Fruit fly (Drosophila melanogaster): Measurements from ENCODE around the gene CG17129.
A peak's percentile ranks its signal among the peaks of the same experiment; 100 is the strongest.

Gene CG17129

DNA sequence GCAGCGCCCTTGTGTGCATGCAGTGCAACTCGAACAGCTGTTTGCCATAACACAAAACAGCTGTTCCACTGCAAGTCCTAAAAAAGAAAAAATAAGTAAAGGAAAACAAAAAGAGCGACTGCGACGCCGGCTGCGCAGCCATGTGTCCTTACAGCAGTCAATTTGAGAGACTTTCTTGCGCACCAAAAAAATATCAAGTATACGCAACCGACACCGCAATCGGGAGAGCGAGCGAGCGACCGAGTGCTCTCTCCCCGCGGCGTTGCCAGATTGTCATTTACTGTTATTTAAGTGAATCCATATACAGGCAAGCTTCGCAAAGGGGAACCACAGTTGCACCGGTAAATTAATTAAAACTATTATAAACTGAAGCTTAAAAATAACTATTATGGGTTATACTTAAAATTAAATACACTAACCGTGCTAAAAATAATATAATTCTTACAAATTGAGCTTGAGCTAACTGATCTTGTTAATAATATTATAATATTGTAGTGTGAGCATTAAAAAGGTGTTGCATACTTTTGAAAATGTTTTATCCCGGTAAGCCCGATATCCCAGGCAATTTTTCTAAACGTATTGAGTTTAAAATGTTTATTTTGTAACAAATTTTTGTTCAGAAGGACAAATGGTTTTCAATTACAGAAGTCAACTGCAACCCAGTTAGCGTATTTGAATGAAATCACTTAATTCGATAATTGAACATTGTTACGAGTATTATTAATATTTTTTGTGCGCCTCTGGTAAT is 50.0 kb downstream of the CG17129 start (continued):
- no peak; the same call in 2 of the 3 replicates for TF ChIP-seq Mrtf (GFP tag; IDR thresholded peaks at IDR 0.05)
- TF ChIP-seq CG11696 (GFP tag; IDR thresholded peaks at IDR 0.05): no peak
- TF ChIP-seq tgo (GFP tag; IDR thresholded peaks at IDR 0.05): peak; percentile 59; the same call in 2 of the 3 replicates
- TF ChIP-seq usp (GFP tag; optimal IDR thresholded peaks at IDR 0.05): no peak
- no peak for TF ChIP-seq Atf-2 (GFP tag; optimal IDR thresholded peaks at IDR 0.05)
- no peak for TF ChIP-seq caup (GFP tag; optimal IDR thresholded peaks at IDR 0.05; ENCODE audit: severe bottlenecking)
- TF ChIP-seq ara (GFP tag; IDR thresholded peaks at IDR 0.05): 0 out of 2 replicates have a peak, but pooled peaks have one; percentile 38
- TF ChIP-seq CG10274 (GFP tag; optimal IDR thresholded peaks at IDR 0.05): no peak
- TF ChIP-seq GATAe (GFP tag; conservative IDR thresholded peaks at IDR 0.05): no peak
- TF ChIP-seq pnt (GFP tag; optimal IDR thresholded peaks at IDR 0.05): no peak
- no peak for TF ChIP-seq Hr39 (optimal IDR thresholded peaks at IDR 0.05)
- no peak; the same call in 1 of the 2 replicates for TF ChIP-seq amos (GFP tag; IDR thresholded peaks at IDR 0.05; ENCODE audit: partially characterized antibody)
- TF ChIP-seq Hr78 (GFP tag; optimal IDR thresholded peaks at IDR 0.05): no peak
- no peak for TF ChIP-seq Lim3 (GFP tag; IDR thresholded peaks at IDR 0.05)
- TF ChIP-seq ewg (GFP tag; optimal IDR thresholded peaks at IDR 0.05): peak; percentile 70
- peak; percentile 44; the same call in 1 of the 3 replicates for TF ChIP-seq CG34422 (GFP tag; IDR thresholded peaks at IDR 0.05)
- peak; percentile 32 for TF ChIP-seq CG9437 (GFP tag; optimal IDR thresholded peaks at IDR 0.05)
- TF ChIP-seq tin (GFP tag; optimal IDR thresholded peaks at IDR 0.05): peak; percentile 36
- peak; percentile 28; the same call in 1 of the 2 replicates for TF ChIP-seq CG11085 (GFP tag; IDR thresholded peaks at IDR 0.05)
- TF ChIP-seq CG13123 (GFP tag; optimal IDR thresholded peaks at IDR 0.05): no peak
- no peak for TF ChIP-seq bab2 (GFP tag; optimal IDR thresholded peaks at IDR 0.05)
- peak; percentile 82; the same call in 1 of the 2 replicates for TF ChIP-seq Adf1 (GFP tag; IDR thresholded peaks at IDR 0.05)
- peak; percentile 43 for TF ChIP-seq tio (GFP tag; optimal IDR thresholded peaks at IDR 0.05)
- TF ChIP-seq CG11504 (tag; optimal IDR thresholded peaks at IDR 0.05): peak; percentile 60
- TF ChIP-seq Vsx1 (GFP tag; optimal IDR thresholded peaks at IDR 0.05): no peak
- 0 out of 3 replicates have a peak, but pooled peaks have one; percentile 48 for TF ChIP-seq CG17361 (GFP tag; IDR thresholded peaks at IDR 0.05)
- TF ChIP-seq CoRest (tag; optimal IDR thresholded peaks at IDR 0.05): peak; percentile 43
- TF ChIP-seq Kr (GFP tag; optimal IDR thresholded peaks at IDR 0.05): no peak
- TF ChIP-seq ssp (GFP tag; IDR thresholded peaks at IDR 0.05): no peak; the same call in 1 of the 2 replicates
- TF ChIP-seq CG7987 (GFP tag; optimal IDR thresholded peaks at IDR 0.05): no peak
- TF ChIP-seq CG17829 (tag; optimal IDR thresholded peaks at IDR 0.05): peak; percentile 7
- peak; percentile 41; the same call in 1 of the 2 replicates for TF ChIP-seq toy (GFP tag; IDR thresholded peaks at IDR 0.05)
- TF ChIP-seq C15 (GFP tag; IDR thresholded peaks at IDR 0.05): 0 out of 3 replicates have a peak, but pooled peaks have one; percentile 40
- TF ChIP-seq CG10462 (GFP tag; optimal IDR thresholded peaks at IDR 0.05): peak; percentile 35
- peak; percentile 40 for TF ChIP-seq CG18262 (tag; optimal IDR thresholded peaks at IDR 0.05)
- no peak for TF ChIP-seq ham (GFP tag; IDR thresholded peaks at IDR 0.05)
- TF ChIP-seq CG3847 (GFP tag; IDR thresholded peaks at IDR 0.05): peak; percentile 40; the same call in 1 of the 2 replicates
- no peak for TF ChIP-seq Dref (GFP tag; IDR thresholded peaks at IDR 0.05)
- TF ChIP-seq inv (GFP tag; IDR thresholded peaks at IDR 0.05; ENCODE audit: partially characterized antibody): no peak
- TF ChIP-seq luna (GFP tag; optimal IDR thresholded peaks at IDR 0.05): no peak
- no peak for TF ChIP-seq gsb (GFP tag; IDR thresholded peaks at IDR 0.05)
- TF ChIP-seq CG32767 (GFP tag; IDR thresholded peaks at IDR 0.05): no peak
- TF ChIP-seq CG2199 (GFP tag; IDR thresholded peaks at IDR 0.05): no peak
- peak; percentile 68 for TF ChIP-seq CG11456 (GFP tag; IDR thresholded peaks at IDR 0.05)
- peak; percentile 30 for TF ChIP-seq CG1603 (tag; optimal IDR thresholded peaks at IDR 0.05)
- peak; percentile 10 for TF ChIP-seq CG15514 (GFP tag; optimal IDR thresholded peaks at IDR 0.05)
- peak; percentile 96 for TF ChIP-seq grau (tag; optimal IDR thresholded peaks at IDR 0.05)
- no peak for TF ChIP-seq slou (GFP tag; optimal IDR thresholded peaks at IDR 0.05)
- TF ChIP-seq klu (GFP tag; IDR thresholded peaks at IDR 0.05): no peak; the same call in 1 of the 2 replicates
- TF ChIP-seq NFAT (GFP tag; IDR thresholded peaks at IDR 0.05): peak; percentile 50
